Worm (Caenorhabditis elegans) whole organism, young adult: ENCODE results near the gene C02F5.12.

Source experiments
- B0019.2 ChIP-seq: fragments of 200-800 bp; sonication (Bioruptor generic); conservative IDR thresholded peaks from 2 replicates; pipeline ENCODE4 v1.3.6; 2022; ENCODE audit warnings: missing genetic modification reagents, missing genetic modification characterization, missing compliant biosample characterization
- B0035.1 ChIP-seq: sonication (generic microtip); optimal IDR thresholded peaks from 2 replicates; lab custom pipeline; 2016; ENCODE audit warnings: missing genetic modification characterization, mild to moderate bottlenecking, missing compliant biosample characterization, missing genotype, missing genetic modification reagents
- B0336.3 ChIP-seq: fragments of 200-800 bp; sonication (Bioruptor generic); IDR thresholded peaks from 2 replicates; pipeline ENCODE4 v1.3.6; 2022; ENCODE audit warnings: missing genetic modification characterization, missing compliant biosample characterization
- D2030.7 ChIP-seq: fragments of 200-800 bp; sonication (Bioruptor generic); IDR thresholded peaks from 2 replicates; pipeline ENCODE4 v1.3.6; 2022; ENCODE audit warnings: missing genetic modification reagents, missing genetic modification characterization, missing compliant biosample characterization
- F33H1.4 ChIP-seq: fragments of 200-800 bp; sonication (Bioruptor generic); IDR thresholded peaks from 2 replicates; pipeline ENCODE4 v1.3.6; 2022; ENCODE audit warnings: missing genetic modification reagents, missing genetic modification characterization, missing compliant biosample characterization
- F39B2.1 ChIP-seq: fragments of 200-800 bp; sonication (Bioruptor generic); IDR thresholded peaks from 2 replicates; pipeline ENCODE4 v1.3.6; 2022; ENCODE audit warnings: missing genetic modification reagents, missing genetic modification characterization, missing compliant biosample characterization
- F57A8.1 ChIP-seq: fragments of 200-800 bp; sonication (Bioruptor generic); optimal IDR thresholded peaks from 2 replicates; lab custom pipeline; 2018; ENCODE audit warnings: mild to moderate bottlenecking, missing genetic modification characterization, moderate library complexity, missing compliant biosample characterization
- T26A5.8 ChIP-seq: sonication (generic microtip); optimal IDR thresholded peaks from 2 replicates; lab custom pipeline; 2016; ENCODE audit warnings: missing genetic modification characterization, missing compliant biosample characterization
- Y53F4B.3 ChIP-seq: fragments of 200-800 bp; sonication (Bioruptor generic); IDR thresholded peaks from 2 replicates; pipeline ENCODE4 v1.3.6; 2022; ENCODE audit warnings: missing genetic modification reagents, missing genetic modification characterization, missing compliant biosample characterization
- Y79H2A.3 ChIP-seq: fragments of 200-800 bp; sonication (Bioruptor generic); conservative IDR thresholded peaks from 2 replicates; pipeline ENCODE4 v1.3.6; 2022; ENCODE audit warnings: missing genetic modification reagents, missing genetic modification characterization, missing compliant biosample characterization
- Y95B8A.8 ChIP-seq: fragments of 200-800 bp; sonication (Bioruptor generic); IDR thresholded peaks from 2 replicates; pipeline ENCODE4 v1.3.6; 2022; ENCODE audit warnings: missing genetic modification reagents, missing genetic modification characterization, missing compliant biosample characterization
- ZK185.1 ChIP-seq: sonication (generic microtip); optimal IDR thresholded peaks from 2 replicates; lab custom pipeline; 2016; ENCODE audit warnings: mild to moderate bottlenecking, missing genetic modification characterization, missing compliant biosample characterization; ENCODE audit not compliant: poor library complexity, severe bottlenecking
- athp-1 ChIP-seq: sonication (generic microtip); optimal IDR thresholded peaks from 2 replicates; lab custom pipeline; 2017; ENCODE audit warnings: mild to moderate bottlenecking, missing genetic modification characterization, missing compliant biosample characterization
- attf-3 ChIP-seq: fragments of 200-800 bp; sonication (Bioruptor generic); conservative IDR thresholded peaks from 2 replicates; pipeline ENCODE4 v1.3.6; 2022; ENCODE audit warnings: missing genetic modification reagents, missing genetic modification characterization, missing compliant biosample characterization
- attf-6 ChIP-seq: fragments of 200-800 bp; sonication (Bioruptor generic); IDR thresholded peaks from 2 replicates; pipeline ENCODE4 v1.3.6; 2022; ENCODE audit warnings: missing genetic modification reagents, missing genetic modification characterization, missing compliant biosample characterization
- ceh-100 ChIP-seq: fragments of 200-800 bp; sonication (Bioruptor generic); IDR thresholded peaks from 2 replicates; pipeline ENCODE4 v1.3.6; 2022; ENCODE audit warnings: missing genetic modification reagents, missing genetic modification characterization, missing compliant biosample characterization
- ceh-27 ChIP-seq: fragments of 200-800 bp; sonication (Bioruptor generic); optimal IDR thresholded peaks from 2 replicates; lab custom pipeline; 2018; ENCODE audit warnings: mild to moderate bottlenecking, missing genetic modification characterization, moderate library complexity, missing compliant biosample characterization
- ceh-40 ChIP-seq: fragments of 200-800 bp; sonication (Bioruptor generic); IDR thresholded peaks from 2 replicates; pipeline ENCODE4 v1.3.6; 2022; ENCODE audit warnings: missing genetic modification characterization, missing compliant biosample characterization
- ceh-58 ChIP-seq: fragments of 200-800 bp; sonication (Bioruptor generic); IDR thresholded peaks from 2 replicates; pipeline ENCODE4 v1.3.6; 2022; ENCODE audit warnings: missing genetic modification characterization, missing compliant biosample characterization
- chd-7 ChIP-seq: sonication (generic microtip); optimal IDR thresholded peaks from 2 replicates; lab custom pipeline; 2016; ENCODE audit warnings: mild to moderate bottlenecking, missing genetic modification characterization, moderate library complexity, missing compliant biosample characterization
- efl-1 ChIP-seq: fragments of 150-350 bp; optimal IDR thresholded peaks from 2 replicates; lab custom pipeline; 2014; ENCODE audit warnings: missing biosample characterization, missing genetic modification reagents, missing genetic modification characterization
- egl-18 ChIP-seq: fragments of 200-800 bp; sonication (Bioruptor generic); IDR thresholded peaks from 2 replicates; pipeline ENCODE4 v1.3.6; 2022; ENCODE audit warnings: missing genetic modification reagents, missing genetic modification characterization, missing compliant biosample characterization
- egl-44 ChIP-seq: fragments of 200-800 bp; sonication (Bioruptor generic); IDR thresholded peaks from 2 replicates; pipeline ENCODE4 v1.3.6; 2022; ENCODE audit warnings: missing genetic modification reagents, missing genetic modification characterization, missing compliant biosample characterization
- hmg-20 ChIP-seq: fragments of 200-800 bp; sonication (Bioruptor generic); IDR thresholded peaks from 2 replicates; pipeline ENCODE4 v1.3.6; 2022; ENCODE audit warnings: missing genetic modification reagents, missing genetic modification characterization, missing compliant biosample characterization
- let-526 ChIP-seq: fragments of 200-800 bp; sonication (Bioruptor generic); IDR thresholded peaks from 2 replicates; pipeline ENCODE4 v1.3.6; 2022; ENCODE audit warnings: missing genetic modification reagents, missing genetic modification characterization, missing compliant biosample characterization
- lin-35 ChIP-seq, 3 experiments: fragments of 150-350 bp in 2 of 3; sonication (generic microtip) in 1 of 3; optimal IDR thresholded peaks; 2 replicates each; lab custom pipeline; 2014 to 2018; ENCODE audit warnings: missing biosample characterization in 3 of 3, missing genetic modification characterization in 3 of 3, missing genetic modification reagents in 3 of 3
- lsy-27 ChIP-seq: sonication (generic microtip); optimal IDR thresholded peaks from 2 replicates; lab custom pipeline; 2017; ENCODE audit warnings: missing genetic modification characterization, mild to moderate bottlenecking, missing compliant biosample characterization, antibody characterized with exemption, missing genotype, borderline replicate concordance; ENCODE audit not compliant: insufficient read depth
- madf-3 ChIP-seq: fragments of 200-800 bp; sonication (Bioruptor generic); IDR thresholded peaks from 2 replicates; pipeline ENCODE4 v1.3.6; 2022; ENCODE audit warnings: missing genetic modification reagents, missing genetic modification characterization, missing compliant biosample characterization
- mel-28 ChIP-seq: sonication (generic microtip); optimal IDR thresholded peaks from 2 replicates; lab custom pipeline; 2016; ENCODE audit warnings: borderline replicate concordance, mild to moderate bottlenecking, missing genetic modification characterization, missing compliant biosample characterization
- nfya-1 ChIP-seq: sonication (generic microtip); optimal IDR thresholded peaks from 2 replicates; lab custom pipeline; 2017; ENCODE audit warnings: antibody characterized with exemption, missing compliant biosample characterization, missing genetic modification characterization, borderline replicate concordance; ENCODE audit not compliant: insufficient read depth
- nhr-90 ChIP-seq: sonication (generic microtip); optimal IDR thresholded peaks from 2 replicates; lab custom pipeline; 2016; ENCODE audit warnings: missing genotype, mild to moderate bottlenecking, missing genetic modification characterization, missing compliant biosample characterization
- sdz-38 ChIP-seq: sonication (generic microtip); optimal IDR thresholded peaks from 2 replicates; lab custom pipeline; 2016; ENCODE audit warnings: missing genotype, missing genetic modification characterization, missing compliant biosample characterization
- snpc-1.1 ChIP-seq: sonication (generic microtip); optimal IDR thresholded peaks from 2 replicates; lab custom pipeline; 2017; ENCODE audit warnings: missing genetic modification characterization, mild to moderate bottlenecking, missing compliant biosample characterization, antibody characterized with exemption, moderate library complexity, missing genotype, missing genetic modification reagents; ENCODE audit not compliant: insufficient read depth
- snpc-3.4 ChIP-seq: sonication (generic microtip); optimal IDR thresholded peaks from 2 replicates; lab custom pipeline; 2017; ENCODE audit warnings: missing genetic modification characterization, mild to moderate bottlenecking, missing compliant biosample characterization, antibody characterized with exemption, moderate library complexity, missing genotype, missing genetic modification reagents
- sptf-2 ChIP-seq: fragments of 200-800 bp; sonication (Bioruptor generic); optimal IDR thresholded peaks from 2 replicates; lab custom pipeline; 2018; ENCODE audit warnings: mild to moderate bottlenecking, missing genetic modification characterization, missing compliant biosample characterization
- tbp1 ChIP-seq: fragments of 200-800 bp; sonication (Bioruptor generic); optimal IDR thresholded peaks from 2 replicates; lab custom pipeline; 2018; ENCODE audit warnings: mild to moderate bottlenecking, missing genetic modification characterization, missing compliant biosample characterization
- tbx-9 ChIP-seq: sonication (generic microtip); optimal IDR thresholded peaks from 2 replicates; lab custom pipeline; 2016; ENCODE audit warnings: borderline replicate concordance, missing genetic modification characterization, inconsistent platforms, missing compliant biosample characterization
- tlf-1 ChIP-seq: fragments of 200-800 bp; sonication (Bioruptor generic); optimal IDR thresholded peaks from 2 replicates; lab custom pipeline; 2018; ENCODE audit warnings: mild to moderate bottlenecking, missing genetic modification characterization, missing compliant biosample characterization
- zfh-2 ChIP-seq: fragments of 200-800 bp; sonication (Bioruptor generic); conservative IDR thresholded peaks from 2 replicates; pipeline ENCODE4 v1.3.6; 2022; ENCODE audit warnings: missing genetic modification reagents, missing genetic modification characterization, missing compliant biosample characterization
- ztf-6 ChIP-seq: fragments of 200-800 bp; sonication (Bioruptor generic); IDR thresholded peaks from 2 replicates; pipeline ENCODE4 v1.3.6; 2022; ENCODE audit warnings: missing genetic modification reagents, missing genetic modification characterization, missing compliant biosample characterization

The C02F5.12 gene

ce11 chrIII:8226178-8226577, 16.7 kb downstream of the C02F5.12 start, which contains the start of gene rfs-1:
Gene rfs-1, plus strand, starts transcription at chrIII:8226478.
- TF ChIP-seq F57A8.1 (GFP tag; lab: Kevin White, UChicago) (no peak), B0019.2 (GFP tag; lab: Robert Waterston, UW) (no peak), tlf-1 (GFP tag; lab: Kevin White, UChicago) (no peak), madf-3 (GFP tag; lab: Robert Waterston, UW) (0 out of 2 replicates have a peak, but pooled peaks have one; percentile 40), B0336.3 (GFP tag; lab: Robert Waterston, UW) (peak; percentile 55; the same call in 1 of the 2 replicates)

- TF ChIP-seq attf-3 (GFP tag; lab: Robert Waterston, UW) (peak; percentile 88), athp-1 (tag; lab: Kevin White, UChicago) (no peak)
These were observed 18.1 kb downstream of the C02F5.12 start, which contains the start of gene mob-4 for ce11 chrIII:8224769-8225168. Gene mob-4, plus strand, starts transcription at chrIII:8225097.

ce11 chrIII:8220081-8220480, 22.7 kb downstream of the C02F5.12 start:
- TF ChIP-seq tbx-9 (tag; lab: Kevin White, UChicago) = no peak
- no peak for TF ChIP-seq tbp1 (GFP tag; lab: Kevin White, UChicago)
- TF ChIP-seq Y53F4B.3 = no peak
- TF ChIP-seq ZK185.1 (tag; lab: Kevin White, UChicago) = no peak
- no peak for TF ChIP-seq ztf-6 (GFP tag; lab: Robert Waterston, UW)
- TF ChIP-seq Y95B8A.8 (GFP tag; lab: Robert Waterston, UW) = no peak
- TF ChIP-seq let-526 = no peak
- no peak for TF ChIP-seq F33H1.4
- TF ChIP-seq D2030.7 (GFP tag; lab: Robert Waterston, UW) = no peak
- no peak for TF ChIP-seq lin-35 (GFP tag; optimal IDR thresholded peaks at IDR 0.05; lab: Kevin White, UChicago)
- no peak for TF ChIP-seq egl-18
- no peak for TF ChIP-seq ceh-100 (GFP tag; lab: Robert Waterston, UW)
- TF ChIP-seq attf-3 (GFP tag; lab: Robert Waterston, UW) = no peak
- TF ChIP-seq ceh-27 (GFP tag; lab: Kevin White, UChicago) = no peak
- TF ChIP-seq F39B2.1 (GFP tag; lab: Robert Waterston, UW) = no peak

DNA sequence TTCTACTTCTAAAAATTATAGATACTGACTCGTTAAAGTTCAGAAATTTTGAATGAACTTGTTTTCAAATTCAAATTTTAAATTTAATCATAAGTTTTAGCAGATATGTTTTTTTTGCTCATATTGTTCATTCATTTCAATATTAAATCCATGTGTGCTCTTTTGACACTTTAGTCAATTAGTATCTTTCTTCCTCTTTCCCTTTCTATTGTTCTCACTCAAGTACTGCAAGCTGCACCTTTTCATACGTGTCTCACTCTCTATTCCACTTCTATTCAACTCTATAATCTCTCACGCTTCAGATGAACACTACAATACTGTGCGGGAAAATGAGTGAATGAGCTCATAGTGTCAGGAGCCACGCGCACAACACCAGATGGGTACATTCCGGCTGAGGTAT, 24.9 kb downstream of the C02F5.12 start, which contains the start of gene C30A5.16:
Gene C30A5.16, plus strand, starts transcription at position 301 of the 400 bp plus-strand sequence.
- TF ChIP-seq mel-28 (tag; lab: Kevin White, UChicago) (no peak), zfh-2 (GFP tag; lab: Robert Waterston, UW) (no peak), T26A5.8 (tag; lab: Kevin White, UChicago) (no peak), snpc-3.4 (tag; lab: Kevin White, UChicago) (no peak), D2030.7 (GFP tag; lab: Robert Waterston, UW) (no peak), B0035.1 (tag; lab: Kevin White, UChicago) (no peak), snpc-1.1 (no peak), ceh-40 (no peak), egl-44 (GFP tag; lab: Robert Waterston, UW) (no peak), ceh-58 (no peak), efl-1 (GFP tag; lab: Kevin White, UChicago) (no peak), attf-6 (GFP tag; lab: Robert Waterston, UW) (no peak), lsy-27 (no peak), sptf-2 (GFP tag; lab: Kevin White, UChicago) (no peak), nfya-1 (tag; lab: Kevin White, UChicago) (no peak), chd-7 (no peak), hmg-20 (GFP tag; lab: Robert Waterston, UW) (no peak), nhr-90 (tag; lab: Kevin White, UChicago) (no peak), sdz-38 (no peak), Y79H2A.3 (GFP tag; lab: Robert Waterston, UW) (no peak)
